Worm (Caenorhabditis elegans) whole organism, early embryonic: ENCODE measurements around the gene Y62H9A.13.

Experiments
- B0310.2 ChIP-seq: sonication (generic microtip); optimal IDR thresholded peaks from 2 replicates; lab custom pipeline; 2016; ENCODE audit warnings: mild to moderate bottlenecking, missing genetic modification characterization, missing compliant biosample characterization
- F13C5.2 ChIP-seq: sonication (generic microtip); optimal IDR thresholded peaks from 2 replicates; lab custom pipeline; 2017; ENCODE audit warnings: mild to moderate bottlenecking, missing genetic modification characterization, inconsistent platforms, missing compliant biosample characterization
- aly-1 ChIP-seq: sonication (generic microtip); optimal IDR thresholded peaks from 2 replicates; lab custom pipeline; 2016; ENCODE audit warnings: missing genetic modification characterization, missing compliant biosample characterization
- ama-1 ChIP-seq: fragments of 150-350 bp; optimal IDR thresholded peaks from 2 replicates; lab custom pipeline; 2014
- ceh-13 ChIP-seq: fragments of 200-800 bp; sonication (Bioruptor generic); optimal IDR thresholded peaks from 2 replicates; lab custom pipeline; 2018; ENCODE audit warnings: mild to moderate bottlenecking, missing genetic modification characterization, missing compliant biosample characterization
- ceh-36 ChIP-seq: sonication (generic microtip); optimal IDR thresholded peaks from 2 replicates; lab custom pipeline; 2016; ENCODE audit warnings: missing genetic modification characterization, inconsistent platforms, missing compliant biosample characterization
- ets-7 ChIP-seq: sonication (generic microtip); optimal IDR thresholded peaks from 2 replicates; lab custom pipeline; 2016; ENCODE audit warnings: missing genotype, missing genetic modification characterization, missing compliant biosample characterization
- flt-1 ChIP-seq: fragments of 200-800 bp; sonication (Bioruptor generic); IDR thresholded peaks from 2 replicates; pipeline ENCODE4 v1.3.6; 2022; ENCODE audit warnings: missing genetic modification characterization, missing compliant biosample characterization
- hmbx-1 ChIP-seq: sonication (generic microtip); optimal IDR thresholded peaks from 2 replicates; lab custom pipeline; 2016; ENCODE audit warnings: mild to moderate bottlenecking, missing genetic modification characterization, missing compliant biosample characterization
- hmg-4 ChIP-seq: fragments of 200-800 bp; sonication (Bioruptor generic); optimal IDR thresholded peaks from 2 replicates; lab custom pipeline; 2018; ENCODE audit warnings: mild to moderate bottlenecking, missing genetic modification characterization, missing compliant biosample characterization
- hnd-1 ChIP-seq: sonication (generic microtip); optimal IDR thresholded peaks from 2 replicates; lab custom pipeline; 2016; ENCODE audit warnings: missing genetic modification characterization, missing compliant biosample characterization
- pes-1 ChIP-seq: fragments of 200-800 bp; sonication (Bioruptor generic); IDR thresholded peaks from 2 replicates; pipeline ENCODE4 v1.3.6; 2022; ENCODE audit warnings: missing genetic modification reagents, missing genetic modification characterization, missing compliant biosample characterization
- scrt-1 ChIP-seq: fragments of 200-800 bp; sonication (Bioruptor generic); IDR thresholded peaks from 2 replicates; pipeline ENCODE4 v1.3.6; 2022; ENCODE audit warnings: missing genetic modification characterization, missing compliant biosample characterization
- sea-1 ChIP-seq: fragments of 200-800 bp; sonication (Bioruptor generic); conservative IDR thresholded peaks from 2 replicates; pipeline ENCODE4 v1.3.6; 2022; ENCODE audit warnings: missing genetic modification characterization, missing compliant biosample characterization
- tbx-11 ChIP-seq: fragments of 200-800 bp; sonication (Bioruptor generic); IDR thresholded peaks from 2 replicates; pipeline ENCODE4 v1.3.6; 2022; ENCODE audit warnings: missing genetic modification characterization, missing compliant biosample characterization
- tbx-37 ChIP-seq: fragments of 200-800 bp; sonication (Bioruptor generic); conservative IDR thresholded peaks from 2 replicates; pipeline ENCODE4 v1.3.6; 2022; ENCODE audit warnings: missing genetic modification reagents, missing genetic modification characterization, missing compliant biosample characterization
- tra-4 ChIP-seq: sonication (generic microtip); optimal IDR thresholded peaks from 2 replicates; lab custom pipeline; 2017; ENCODE audit warnings: missing genetic modification characterization, missing compliant biosample characterization

Y62H9A.13 gene

DNA sequence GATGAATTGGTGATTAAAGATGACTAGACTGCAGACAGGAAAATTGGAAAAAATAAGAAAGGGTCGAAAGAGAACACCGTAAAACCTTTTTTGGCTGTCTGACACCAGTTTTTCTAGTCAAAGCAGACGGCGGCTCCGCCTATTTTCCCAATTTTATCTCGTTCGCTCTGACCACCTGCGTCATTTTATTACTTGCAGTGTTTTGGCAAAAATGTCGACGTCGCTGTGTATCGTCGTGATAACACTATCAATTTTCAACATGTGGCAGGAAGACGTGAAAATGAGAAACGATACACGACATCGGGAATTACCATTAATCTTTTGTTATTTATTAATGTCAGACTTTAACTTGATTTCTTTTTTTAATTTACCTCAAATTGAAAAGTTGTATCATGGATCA is 6.8 kb upstream of the Y62H9A.13 start, which contains the start of gene Y62H9A.15:
Gene Y62H9A.15 (minus strand): TSS at position 100 of the 400 bp plus-strand sequence.
- TF ChIP-seq ceh-36 (tag; lab: Kevin White, UChicago), result no peak
- TF ChIP-seq hmbx-1 (tag; lab: Kevin White, UChicago), result no peak
- TF ChIP-seq tra-4 (tag; lab: Kevin White, UChicago), result no peak
- no peak for TF ChIP-seq hnd-1 (tag; lab: Kevin White, UChicago)
- no peak for TF ChIP-seq ama-1
- TF ChIP-seq tbx-11 (GFP tag; lab: Robert Waterston, UW), result no peak
- TF ChIP-seq aly-1 (tag; lab: Kevin White, UChicago), result no peak
- no peak for TF ChIP-seq hmg-4 (GFP tag; lab: Kevin White, UChicago)
- no peak for TF ChIP-seq ceh-13 (GFP tag; lab: Kevin White, UChicago)
- TF ChIP-seq B0310.2 (tag; lab: Kevin White, UChicago), result no peak
- TF ChIP-seq sea-1 (GFP tag; lab: Robert Waterston, UW), result no peak
- no peak for TF ChIP-seq ets-7
- no peak for TF ChIP-seq F13C5.2 (tag; lab: Kevin White, UChicago)
- no peak for TF ChIP-seq scrt-1 (GFP tag; lab: Robert Waterston, UW)

DNA sequence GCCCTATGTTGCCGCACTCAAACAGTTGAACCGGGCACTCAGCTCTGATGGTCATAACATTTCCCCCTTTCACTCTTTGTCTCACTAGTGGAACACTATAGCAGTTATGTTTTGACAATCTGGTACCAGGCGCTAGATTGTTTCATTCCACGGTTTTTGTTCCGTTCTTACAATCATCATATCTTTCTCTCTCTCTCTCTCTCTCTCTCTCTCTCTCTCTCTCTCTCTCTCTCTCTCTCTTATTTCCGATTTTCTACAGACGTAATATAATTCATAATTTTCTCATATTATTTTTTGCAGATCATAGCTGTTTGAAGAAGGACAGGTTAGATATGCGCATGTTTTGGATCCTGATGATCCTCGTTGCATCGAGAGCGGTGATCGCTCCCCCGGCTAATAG is 3.0 kb upstream of the Y62H9A.13 start, which contains the start of gene Y62H9A.12:
Gene Y62H9A.12 (plus strand): TSS at position 301 of the 400 bp plus-strand sequence.
- TF ChIP-seq scrt-1 (GFP tag; lab: Robert Waterston, UW) (no peak), pes-1 (GFP tag; lab: Robert Waterston, UW) (no peak)

DNA sequence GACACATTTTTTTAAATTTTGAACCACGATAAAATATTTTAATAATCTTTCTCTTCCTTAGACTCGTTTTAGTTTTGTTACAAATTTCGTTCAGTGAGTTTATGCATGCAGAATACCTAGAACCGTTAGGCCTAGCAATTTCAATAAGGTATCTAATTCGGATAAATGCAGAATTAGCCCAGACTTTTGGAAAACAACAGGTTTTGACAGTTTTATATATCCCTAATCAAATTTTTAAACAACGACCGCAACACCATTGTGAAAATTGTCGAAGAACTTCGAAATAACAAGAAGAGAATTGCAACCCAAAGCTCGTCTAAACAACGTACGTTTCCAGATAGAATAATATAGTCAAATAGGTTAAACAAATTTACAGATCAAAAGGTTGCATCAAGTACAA is 1.2 kb downstream of the Y62H9A.13 start, which contains the start of gene Y62H9A.16:
Gene Y62H9A.16 (plus strand): TSS at position 301 of the 400 bp plus-strand sequence.
- TF ChIP-seq B0310.2 (tag; lab: Kevin White, UChicago) (no peak), tra-4 (tag; lab: Kevin White, UChicago) (no peak), hmbx-1 (tag; lab: Kevin White, UChicago) (no peak), ceh-13 (GFP tag; lab: Kevin White, UChicago) (no peak), ets-7 (no peak), hmg-4 (GFP tag; lab: Kevin White, UChicago) (no peak), pes-1 (GFP tag; lab: Robert Waterston, UW) (no peak), flt-1 (no peak), hnd-1 (tag; lab: Kevin White, UChicago) (no peak), ama-1 (no peak), scrt-1 (GFP tag; lab: Robert Waterston, UW) (no peak), aly-1 (tag; lab: Kevin White, UChicago) (no peak), ceh-36 (tag; lab: Kevin White, UChicago) (no peak), sea-1 (GFP tag; lab: Robert Waterston, UW) (no peak), tbx-11 (GFP tag; lab: Robert Waterston, UW) (no peak), tbx-37 (no peak), F13C5.2 (tag; lab: Kevin White, UChicago) (no peak)

DNA sequence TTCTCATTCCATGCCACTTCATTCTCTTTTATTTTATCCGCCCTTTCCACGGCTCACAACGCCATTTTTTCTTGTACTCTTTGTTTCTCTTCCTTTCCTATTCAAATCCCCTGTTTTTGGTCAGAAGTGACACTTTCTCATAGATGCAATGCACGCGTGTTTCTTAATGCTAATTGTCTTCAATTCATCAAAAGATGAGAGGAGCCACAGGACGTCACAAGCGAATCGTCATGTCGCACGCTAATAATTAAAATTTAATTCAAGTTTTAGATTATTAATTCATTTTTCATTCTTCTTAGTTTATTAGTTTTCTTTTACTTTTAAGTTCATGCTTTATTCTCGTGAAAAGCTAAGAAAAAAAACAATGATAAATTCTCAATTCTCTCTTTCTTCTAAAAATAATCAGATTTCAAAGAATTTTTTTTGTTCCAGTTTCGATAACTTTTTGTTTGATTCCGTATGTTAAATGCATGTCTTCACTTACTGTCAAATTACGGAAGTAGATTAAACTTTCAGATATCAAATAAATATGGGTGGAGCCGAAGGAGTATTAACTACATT is 4.0 kb downstream of the Y62H9A.13 start, which contains the start of gene Y62H9A.14:
Gene Y62H9A.14 (plus strand): TSS at position 511 of the 561 bp plus-strand sequence.
- TF ChIP-seq ama-1 (no peak), tbx-11 (GFP tag; lab: Robert Waterston, UW) (no peak), pes-1 (GFP tag; lab: Robert Waterston, UW) (no peak), ets-7 (no peak), sea-1 (GFP tag; lab: Robert Waterston, UW) (no peak), tbx-37 (no peak), flt-1 (no peak)

DNA sequence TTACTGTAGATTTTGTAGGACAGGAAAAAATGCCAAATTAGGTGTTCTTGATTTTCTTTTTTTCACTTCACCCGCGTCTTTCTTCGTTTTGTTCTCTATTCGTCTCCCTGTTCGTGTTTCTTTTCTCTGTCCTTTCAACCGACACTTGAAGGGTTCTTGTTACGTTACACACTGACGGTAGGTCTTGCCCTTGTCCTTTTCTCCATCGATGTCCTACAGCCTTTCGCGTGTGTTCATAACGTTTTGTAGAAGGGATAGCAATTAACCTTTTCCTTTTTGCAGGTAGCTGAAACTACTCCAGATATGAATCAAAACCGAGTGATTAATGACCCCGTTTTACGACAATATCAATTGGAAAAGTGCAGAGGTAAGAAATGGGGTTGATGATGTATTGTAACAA is 7.4 kb downstream of the Y62H9A.13 start, which contains the start of gene F55G7.1:
Gene F55G7.1 (plus strand): TSS at position 276 of the 400 bp plus-strand sequence.
- TF ChIP-seq F13C5.2 (tag; lab: Kevin White, UChicago) (no peak), ama-1 (no peak), pes-1 (GFP tag; lab: Robert Waterston, UW) (no peak), ceh-36 (tag; lab: Kevin White, UChicago) (no peak), tbx-11 (GFP tag; lab: Robert Waterston, UW) (no peak), flt-1 (no peak), sea-1 (GFP tag; lab: Robert Waterston, UW) (no peak), hmg-4 (GFP tag; lab: Kevin White, UChicago) (no peak), hnd-1 (tag; lab: Kevin White, UChicago) (no peak), tbx-37 (no peak), B0310.2 (tag; lab: Kevin White, UChicago) (no peak), ets-7 (no peak), aly-1 (tag; lab: Kevin White, UChicago) (no peak), scrt-1 (GFP tag; lab: Robert Waterston, UW) (no peak), ceh-13 (GFP tag; lab: Kevin White, UChicago) (no peak), hmbx-1 (tag; lab: Kevin White, UChicago) (no peak), tra-4 (tag; lab: Kevin White, UChicago) (no peak)

DNA sequence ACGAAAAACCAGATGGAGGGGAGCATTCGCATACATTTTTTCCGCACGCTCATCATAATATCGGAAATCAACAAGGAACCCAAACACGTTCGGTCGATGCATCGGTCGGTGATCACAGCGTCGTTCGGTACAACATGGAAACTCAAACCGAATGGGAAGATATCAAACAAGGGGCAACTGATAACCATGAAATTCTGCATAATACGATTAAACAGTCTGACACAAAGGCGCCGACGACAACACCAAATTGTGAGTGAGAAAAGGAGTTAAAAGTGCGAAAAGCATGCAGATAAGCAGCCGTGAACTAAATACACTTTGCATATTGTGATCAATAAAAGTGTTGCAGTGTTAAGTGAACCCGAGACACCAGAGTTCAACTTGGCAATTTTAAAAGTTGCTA is 8.4 kb downstream of the Y62H9A.13 start:
- TF ChIP-seq flt-1, result no peak
- no peak for TF ChIP-seq scrt-1 (GFP tag; lab: Robert Waterston, UW)
- TF ChIP-seq tbx-37, result no peak
- no peak for TF ChIP-seq ceh-36 (tag; lab: Kevin White, UChicago)
- no peak for TF ChIP-seq tbx-11 (GFP tag; lab: Robert Waterston, UW)

DNA sequence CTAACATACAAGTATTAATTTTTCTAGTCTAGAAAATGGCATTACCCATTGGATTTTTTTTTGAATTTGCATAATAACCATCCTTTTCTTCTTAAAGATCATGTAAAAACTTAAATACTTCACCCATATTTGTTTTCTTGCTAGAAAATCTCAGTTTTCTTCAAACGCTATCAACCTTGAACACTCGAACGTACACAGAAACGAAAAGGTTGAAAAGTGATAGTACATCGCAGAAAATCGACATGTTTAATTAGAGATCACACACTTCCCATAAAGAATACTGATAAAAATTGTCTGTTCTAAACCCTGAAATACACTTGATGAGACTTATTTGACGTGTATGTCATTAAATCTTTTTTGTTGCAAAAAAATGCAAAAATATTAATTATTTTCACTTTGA is 10.8 kb downstream of the Y62H9A.13 start, which contains the start of gene F55G7.4:
Gene F55G7.4 (plus strand): TSS at position 301 of the 400 bp plus-strand sequence.
- TF ChIP-seq tbx-37 (no peak), F13C5.2 (tag; lab: Kevin White, UChicago) (no peak), ceh-13 (GFP tag; lab: Kevin White, UChicago) (no peak), scrt-1 (GFP tag; lab: Robert Waterston, UW) (no peak), aly-1 (tag; lab: Kevin White, UChicago) (no peak), hmbx-1 (tag; lab: Kevin White, UChicago) (no peak)
